Fruit fly (Drosophila melanogaster): Measurements from ENCODE around the gene CG14628.

Gene CG14628

dm6 chrX:1170117-1170878 is 24.9 kb downstream of the CG14628 start, which contains the start of gene CG11378:
CG11378 (plus strand) TSS chrX:1170828.
- peak; percentile 61 for TF ChIP-seq noc (tag; optimal IDR thresholded peaks at IDR 0.05)

- TF ChIP-seq noc (tag; optimal IDR thresholded peaks at IDR 0.05), result peak; percentile 81
These were observed 25.6 kb downstream of the CG14628 start for dm6 chrX:1171018-1171417.

dm6 chrX:1172756-1173422 is 27.4 kb downstream of the CG14628 start:
- TF ChIP-seq noc (tag; optimal IDR thresholded peaks at IDR 0.05), result no peak

- TF ChIP-seq noc (tag; optimal IDR thresholded peaks at IDR 0.05), result no peak
These were observed 28.1 kb downstream of the CG14628 start for dm6 chrX:1173564-1173963.

- TF ChIP-seq noc (tag; optimal IDR thresholded peaks at IDR 0.05), result no peak
These were observed 30.5 kb downstream of the CG14628 start, which contains the start of gene CG11384 for dm6 chrX:1175993-1176392. CG11384 (minus strand) TSS chrX:1176035.

dm6 chrX:1179865-1180264 is 34.4 kb downstream of the CG14628 start, which contains the start of gene CG11379:
CG11379 (plus strand) TSS chrX:1180165.
- no peak for TF ChIP-seq noc (tag; optimal IDR thresholded peaks at IDR 0.05)

dm6 chrX:1180865-1181264 is 35.4 kb downstream of the CG14628 start:
- no peak for TF ChIP-seq noc (tag; optimal IDR thresholded peaks at IDR 0.05)

- TF ChIP-seq noc (tag; optimal IDR thresholded peaks at IDR 0.05), result no peak
These were observed 35.9 kb downstream of the CG14628 start, which contains the start of gene CG14627 for dm6 chrX:1181320-1181719. CG14627 (plus strand) TSS chrX:1181620.

dm6 chrX:1183742-1184141 is 38.3 kb downstream of the CG14628 start:
- TF ChIP-seq noc (tag; optimal IDR thresholded peaks at IDR 0.05), result no peak

dm6 chrX:1184478-1184877 is 39.0 kb downstream of the CG14628 start, which contains the start of gene CG14626:
CG14626 (plus strand) TSS chrX:1184778.
- TF ChIP-seq noc (tag; optimal IDR thresholded peaks at IDR 0.05), result no peak

- TF ChIP-seq noc (tag; optimal IDR thresholded peaks at IDR 0.05), result no peak
These were observed 45.6 kb downstream of the CG14628 start, which contains the start of gene CG11380 for dm6 chrX:1191008-1191407. CG11380 (plus strand) TSS chrX:1191308.

All from whole organism, larva.